Fruit fly (Drosophila melanogaster): ENCODE data around the gene Snoo.

DNA sequence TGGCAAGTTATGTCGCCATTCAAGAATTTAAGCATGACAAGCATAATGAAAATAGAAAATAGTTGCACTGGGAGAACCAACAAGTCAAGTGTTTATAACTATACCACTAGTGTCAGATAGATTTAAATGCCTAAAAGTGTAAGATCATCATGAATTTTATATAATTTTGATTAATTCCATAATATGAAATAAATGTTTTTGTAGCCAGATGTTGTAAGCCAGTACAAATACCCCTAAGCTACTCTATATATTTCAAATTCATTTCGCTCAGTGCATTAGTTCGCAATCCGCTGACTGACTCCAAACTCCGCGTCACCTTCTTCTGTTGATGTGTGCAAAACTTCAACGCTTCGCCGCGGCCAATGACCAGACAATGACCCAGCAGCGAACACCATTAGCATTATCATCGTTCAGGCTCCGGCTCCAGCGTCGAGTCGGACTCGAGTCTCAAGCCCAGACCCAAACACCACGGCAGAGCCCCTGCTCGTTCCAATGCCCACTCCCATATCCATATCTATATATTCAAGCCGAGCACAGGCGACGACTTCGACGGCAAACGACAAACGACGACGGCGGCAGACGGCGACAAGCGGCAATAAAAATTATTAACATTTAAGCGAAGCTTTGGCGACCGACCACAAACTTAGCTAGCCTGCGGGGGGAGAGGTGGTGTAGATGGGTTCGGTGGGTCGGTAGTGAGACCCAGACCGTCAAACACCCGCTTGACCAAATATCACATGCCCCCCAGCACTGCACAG, 27.5 kb downstream of the Snoo start:
- TF ChIP-seq Dll (optimal IDR thresholded peaks at IDR 0.05): no peak
- no peak for TF ChIP-seq CG8478 (optimal IDR thresholded peaks at IDR 0.05)
- TF ChIP-seq EcR (GFP tag; optimal IDR thresholded peaks at IDR 0.05): peak in 1 of 2 experiments; percentile 86
- no peak for TF ChIP-seq psq (optimal IDR thresholded peaks at IDR 0.05)
- TF ChIP-seq usp (GFP tag; optimal IDR thresholded peaks at IDR 0.05): no peak

All from whole organism.